Fruit fly (Drosophila melanogaster) whole organism, embryonic: ENCODE results near the gene CG8509.

ENCODE experiments used
- Abd-B ChIP-seq: fragments of 200-800 bp; sonication (Bioruptor generic); optimal IDR thresholded peaks from 2 replicates; lab custom pipeline; 2018; ENCODE audit warnings: missing biosample characterization, mild to moderate bottlenecking, missing genetic modification characterization, moderate library complexity
- CG1024 ChIP-seq: fragments of 200-800 bp; sonication (Bioruptor generic); IDR thresholded peaks from 2 replicates; pipeline ENCODE4 v1.3.6; 2022; ENCODE audit warnings: missing biosample characterization, missing genetic modification characterization
- CG10979 ChIP-seq: fragments of 200-800 bp; sonication (Bioruptor generic); optimal IDR thresholded peaks from 2 replicates; lab custom pipeline; 2018; ENCODE audit warnings: missing biosample characterization, mild to moderate bottlenecking, missing genetic modification characterization, moderate library complexity
- CG1233 ChIP-seq: fragments of 200-800 bp; sonication (Bioruptor generic); optimal IDR thresholded peaks from 4 replicates; lab custom pipeline; 2018; ENCODE audit warnings: missing biosample characterization, mild to moderate bottlenecking, missing genetic modification characterization
- CG15269 ChIP-seq: fragments of 200-800 bp; sonication (Bioruptor generic); optimal IDR thresholded peaks from 2 replicates; lab custom pipeline; 2018; ENCODE audit warnings: missing biosample characterization, mild to moderate bottlenecking, missing genetic modification characterization, moderate library complexity
- CG17829 ChIP-seq: fragments of 200-800 bp; optimal IDR thresholded peaks from 2 replicates; lab custom pipeline; 2019; ENCODE audit warnings: missing biosample characterization, mild to moderate bottlenecking, missing genetic modification characterization, moderate library complexity
- CG17912 ChIP-seq: fragments of 200-800 bp; sonication (Bioruptor generic); optimal IDR thresholded peaks from 2 replicates; lab custom pipeline; 2018; ENCODE audit warnings: missing biosample characterization, mild to moderate bottlenecking, missing genetic modification characterization
- CG18476 ChIP-seq: fragments of 200-800 bp; sonication (Bioruptor generic); optimal IDR thresholded peaks from 2 replicates; lab custom pipeline; 2016; ENCODE audit warnings: missing biosample characterization, mild to moderate bottlenecking, missing genetic modification characterization
- CG2129 ChIP-seq: fragments of 200-800 bp; sonication (Bioruptor generic); IDR thresholded peaks from 2 replicates; pipeline ENCODE4 v1.3.6; 2022; ENCODE audit warnings: missing biosample characterization, missing genetic modification characterization; ENCODE audit not compliant: partially characterized antibody
- CG30403 ChIP-seq: fragments of 200-800 bp; sonication (Bioruptor generic); optimal IDR thresholded peaks from 3 replicates; lab custom pipeline; 2016; ENCODE audit warnings: missing biosample characterization, missing genetic modification characterization
- CG3163 ChIP-seq: fragments of 200-800 bp; sonication (Bioruptor generic); optimal IDR thresholded peaks from 3 replicates; lab custom pipeline; 2016; ENCODE audit warnings: missing biosample characterization, missing genetic modification characterization
- CG32772 ChIP-seq: fragments of 200-800 bp; sonication (Bioruptor generic); IDR thresholded peaks from 2 replicates; pipeline ENCODE4 v1.3.6; 2022; ENCODE audit warnings: missing biosample characterization, missing genetic modification characterization
- CG3847 ChIP-seq: fragments of 200-800 bp; sonication (Bioruptor generic); IDR thresholded peaks from 2 replicates; pipeline ENCODE4 v1.3.6; 2022; ENCODE audit warnings: missing biosample characterization, missing genetic modification characterization
- CG4424 ChIP-seq: fragments of 200-800 bp; sonication (Bioruptor generic); optimal IDR thresholded peaks from 3 replicates; lab custom pipeline; 2016; ENCODE audit warnings: missing biosample characterization, missing genetic modification characterization
- CG7839 ChIP-seq: fragments of 200-800 bp; sonication (Bioruptor generic); optimal IDR thresholded peaks from 3 replicates; lab custom pipeline; 2018; ENCODE audit warnings: missing biosample characterization, mild to moderate bottlenecking, missing genetic modification characterization, moderate library complexity
- CG8290 ChIP-seq, 3 experiments: fragments of 200-800 bp; sonication (Bioruptor generic); optimal IDR thresholded peaks; 2 replicates each; lab custom pipeline; 2016 to 2019; ENCODE audit warnings: missing biosample characterization in 3 of 3, missing genetic modification characterization in 3 of 3, mild to moderate bottlenecking in 2 of 3, moderate library complexity in 1 of 3
- Chrac-16 ChIP-seq: fragments of 200-800 bp; sonication (Bioruptor generic); optimal IDR thresholded peaks from 3 replicates; lab custom pipeline; 2016; ENCODE audit warnings: missing biosample characterization, missing genetic modification characterization
- Dbx ChIP-seq: fragments of 200-800 bp; sonication (Bioruptor generic); IDR thresholded peaks from 3 replicates; pipeline ENCODE4 v1.3.6; 2022; ENCODE audit warnings: missing biosample characterization, missing genetic modification characterization
- Ets65A ChIP-seq: fragments of 200-800 bp; sonication (Bioruptor generic); peaks from one replicate; lab custom pipeline; 2016; ENCODE audit warnings: missing biosample characterization, missing genetic modification characterization
- Lhr ChIP-seq: fragments of 200-800 bp; sonication (Bioruptor generic); optimal IDR thresholded peaks from 3 replicates; lab custom pipeline; 2017; ENCODE audit warnings: mild to moderate bottlenecking, missing biosample characterization, missing genetic modification reagents, missing genetic modification characterization
- MTF-1 ChIP-seq: fragments of 200-800 bp; sonication (Bioruptor generic); optimal IDR thresholded peaks from 2 replicates; lab custom pipeline; 2018; ENCODE audit warnings: missing biosample characterization, mild to moderate bottlenecking, missing genetic modification characterization, borderline replicate concordance
- Meics ChIP-seq: fragments of 200-800 bp; sonication (Bioruptor generic); optimal IDR thresholded peaks from 2 replicates; lab custom pipeline; 2017; ENCODE audit warnings: missing biosample characterization, mild to moderate bottlenecking, missing genetic modification characterization
- PHDP ChIP-seq: fragments of 200-800 bp; sonication (Bioruptor generic); optimal IDR thresholded peaks from 3 replicates; lab custom pipeline; 2018; ENCODE audit warnings: missing biosample characterization, mild to moderate bottlenecking, missing genetic modification characterization, moderate library complexity
- Sox102F ChIP-seq: fragments of 200-800 bp; sonication (Bioruptor generic); optimal IDR thresholded peaks from 2 replicates; lab custom pipeline; 2018; ENCODE audit warnings: missing biosample characterization, mild to moderate bottlenecking, missing genetic modification characterization, moderate library complexity
- bab2 ChIP-seq: fragments of 200-800 bp; sonication (Bioruptor generic); optimal IDR thresholded peaks from 2 replicates; lab custom pipeline; 2016; ENCODE audit warnings: missing biosample characterization, missing genetic modification characterization
- cad ChIP-seq: fragments of >200 bp; optimal IDR thresholded peaks from 2 replicates; lab custom pipeline; 2017; ENCODE audit warnings: missing biosample characterization, missing genetic modification characterization
- cas ChIP-seq: fragments of 200-800 bp; sonication (Bioruptor generic); IDR thresholded peaks from 2 replicates; pipeline ENCODE4 v1.3.6; 2022; ENCODE audit warnings: missing biosample characterization, missing genetic modification characterization
- chm ChIP-seq: fragments of 200-800 bp; sonication (Bioruptor generic); IDR thresholded peaks from 2 replicates; pipeline ENCODE4 v1.3.6; 2022; ENCODE audit warnings: missing biosample characterization, missing genetic modification characterization
- dpn ChIP-seq, 2 experiments: fragments of 200-800 bp; sonication (Bioruptor generic); optimal IDR thresholded peaks; 3 replicates each; lab custom pipeline; 2016; ENCODE audit warnings: missing biosample characterization in 2 of 2, missing genetic modification characterization in 2 of 2
- en ChIP-seq: fragments of 200-800 bp; sonication (Bioruptor generic); optimal IDR thresholded peaks from 2 replicates; lab custom pipeline; 2016; ENCODE audit warnings: missing biosample characterization, missing genetic modification characterization
- esg ChIP-seq: fragments of 200-800 bp; sonication (Bioruptor generic); conservative IDR thresholded peaks from 2 replicates; pipeline ENCODE4 v1.3.6; 2022; ENCODE audit warnings: missing biosample characterization, missing genetic modification characterization
- gem ChIP-seq: fragments of 200-800 bp; sonication (Bioruptor generic); optimal IDR thresholded peaks from 2 replicates; lab custom pipeline; 2019; ENCODE audit warnings: missing biosample characterization, mild to moderate bottlenecking, missing genetic modification characterization, moderate library complexity
- mirr ChIP-seq: fragments of 200-800 bp; sonication (Bioruptor generic); optimal IDR thresholded peaks from 3 replicates; lab custom pipeline; 2018; ENCODE audit warnings: missing biosample characterization, mild to moderate bottlenecking, missing genetic modification characterization
- pan ChIP-seq, 4 experiments: fragments of >200 bp in 3 of 4; fragments of 200-800 bp in 1 of 4; sonication (Bioruptor generic) in 1 of 4; optimal IDR thresholded peaks in 3 of 4; IDR thresholded peaks in 1 of 4; 2 replicates each; pipeline versions ENCODE4 v1.3.6 to Lab custom; 2017 to 2022; ENCODE audit warnings: missing biosample characterization in 2 of 4, missing genetic modification characterization in 2 of 4, mixed read lengths in 1 of 4
- repo ChIP-seq: fragments of 200-800 bp; sonication (Bioruptor generic); optimal IDR thresholded peaks from 2 replicates; lab custom pipeline; 2016; ENCODE audit warnings: missing biosample characterization, missing genetic modification characterization
- sens ChIP-seq: fragments of 200-800 bp; sonication (Bioruptor generic); peaks from one replicate; lab custom pipeline; 2016; ENCODE audit warnings: missing biosample characterization, missing genetic modification characterization
- so ChIP-seq: fragments of 200-800 bp; sonication (Bioruptor generic); IDR thresholded peaks from 3 replicates; pipeline ENCODE4 v1.3.6; 2022; ENCODE audit warnings: missing biosample characterization, missing genetic modification characterization
- stwl ChIP-seq: fragments of 200-800 bp; sonication (Bioruptor generic); optimal IDR thresholded peaks from 3 replicates; lab custom pipeline; 2018; ENCODE audit warnings: missing biosample characterization, mild to moderate bottlenecking, missing genetic modification characterization, moderate library complexity
- tap ChIP-seq: fragments of 200-800 bp; optimal IDR thresholded peaks from 3 replicates; lab custom pipeline; 2019; ENCODE audit warnings: missing biosample characterization, mild to moderate bottlenecking, missing genetic modification characterization, moderate library complexity
- zen2 ChIP-seq: fragments of 200-800 bp; sonication (Bioruptor generic); IDR thresholded peaks from 3 replicates; pipeline ENCODE4 v1.3.6; 2022; ENCODE audit warnings: missing biosample characterization, missing genetic modification characterization; ENCODE audit not compliant: partially characterized antibody

Gene CG8509

dm6 chrX:15805523-15805922 lies 3.8 kb upstream of the CG8509 start (continued):
- no peak for TF ChIP-seq Dbx (GFP tag; lab: Robert Waterston, UW)
- TF ChIP-seq CG15269 (tag; lab: Kevin White, UChicago), result no peak
- TF ChIP-seq esg, result no peak
- no peak for TF ChIP-seq CG17912 (GFP tag; lab: Kevin White, UChicago)
- no peak for TF ChIP-seq tap (tag; lab: Kevin White, UChicago)
- no peak for TF ChIP-seq gem (tag; lab: Kevin White, UChicago)
- no peak for TF ChIP-seq CG10979 (tag; lab: Kevin White, UChicago)
- peak; percentile 6 for TF ChIP-seq MTF-1 (GFP tag; lab: Kevin White, UChicago)
- TF ChIP-seq sens, result peak; percentile 61
- no peak for TF ChIP-seq CG1024 (GFP tag; lab: Robert Waterston, UW)
- no peak for TF ChIP-seq CG8290 (GFP tag; optimal IDR thresholded peaks at IDR 0.05; lab: Kevin White, UChicago)
- peak in 1 of 2 experiments; percentile 45 for TF ChIP-seq CG8290 (tag; optimal IDR thresholded peaks at IDR 0.05; lab: Kevin White, UChicago)
- no peak for TF ChIP-seq pan (optimal IDR thresholded peaks at IDR 0.05; lab: Kevin White, UChicago)
- no peak for TF ChIP-seq pan (GFP tag; optimal IDR thresholded peaks at IDR 0.05 in 1 of 2, IDR thresholded peaks at IDR 0.05 in 1 of 2)
- no peak for TF ChIP-seq en
- TF ChIP-seq CG3163 (GFP tag; lab: Kevin White, UChicago), result no peak
- TF ChIP-seq Sox102F (GFP tag; lab: Kevin White, UChicago), result no peak
- TF ChIP-seq so (GFP tag; lab: Robert Waterston, UW), result no peak
- no peak for TF ChIP-seq cad (GFP tag; lab: Kevin White, UChicago)
- no peak for TF ChIP-seq Abd-B (GFP tag; lab: Kevin White, UChicago)
- no peak for TF ChIP-seq cas
- TF ChIP-seq mirr, result no peak
- TF ChIP-seq CG4424 (GFP tag; lab: Kevin White, UChicago), result no peak
- no peak for TF ChIP-seq repo (GFP tag; lab: Kevin White, UChicago)
- TF ChIP-seq bab2, result peak; percentile 10
- no peak for TF ChIP-seq CG7839
- peak in 1 of 2 experiments; percentile 6 for TF ChIP-seq dpn (GFP tag; optimal IDR thresholded peaks at IDR 0.05; lab: Kevin White, UChicago)
- TF ChIP-seq PHDP (tag; lab: Kevin White, UChicago), result peak; percentile 11
- TF ChIP-seq CG32772 (GFP tag; lab: Robert Waterston, UW), result no peak
- TF ChIP-seq Meics, result no peak
- TF ChIP-seq CG2129 (GFP tag; lab: Robert Waterston, UW), result no peak
- no peak for TF ChIP-seq CG3847 (GFP tag; lab: Robert Waterston, UW)
- no peak for TF ChIP-seq CG18476 (GFP tag; lab: Kevin White, UChicago)
- TF ChIP-seq Chrac-16 (GFP tag; lab: Kevin White, UChicago), result no peak
- TF ChIP-seq CG1233 (GFP tag; lab: Kevin White, UChicago), result peak; percentile 24

DNA sequence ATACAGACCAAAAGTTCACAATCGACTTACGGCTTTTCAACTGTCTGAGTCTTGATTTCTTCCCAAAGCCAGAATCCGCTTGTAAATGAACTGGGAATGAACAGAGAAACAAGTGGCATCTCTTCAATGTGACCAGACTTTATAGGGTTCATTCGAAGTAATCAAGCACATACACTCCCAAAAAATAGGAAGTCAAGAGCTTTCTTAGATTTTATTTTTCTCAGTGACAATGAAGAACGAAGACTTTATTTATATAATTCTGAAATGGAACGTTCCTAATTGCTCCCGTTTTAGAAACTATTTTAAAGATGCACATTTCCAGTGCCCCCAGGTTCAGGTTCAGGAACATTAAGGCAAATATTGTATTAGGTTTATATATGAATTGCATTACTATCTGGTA lies 1.4 kb upstream of the CG8509 start:
- TF ChIP-seq CG15269 (tag; lab: Kevin White, UChicago) (no peak), sens (peak; percentile 61), CG17829 (tag; lab: Kevin White, UChicago) (no peak), stwl (tag; lab: Kevin White, UChicago) (peak; percentile 6), Lhr (GFP tag; lab: Kevin White, UChicago) (peak; percentile 6), zen2 (no peak), CG30403 (GFP tag; lab: Kevin White, UChicago) (no peak), Ets65A (GFP tag; lab: Kevin White, UChicago) (peak; percentile 52), chm (no peak), CG8290 (GFP tag; optimal IDR thresholded peaks at IDR 0.05; lab: Kevin White, UChicago) (peak; percentile 25), CG8290 (tag; optimal IDR thresholded peaks at IDR 0.05; lab: Kevin White, UChicago) (no peak)
